Worm (Caenorhabditis elegans): ENCODE measurements around the gene K02E7.10.
A peak's percentile ranks its signal among the peaks of the same experiment; 100 is the strongest.
"Not testable (repeated sequence)": the region's sequence is repeated elsewhere in the genome, so short reads cannot be mapped to it uniquely, and the experiment has no call there.

Gene K02E7.10

ce11 chrII:1071432-1071831 lies 4.6 kb upstream of the K02E7.10 start:
- no peak for TF ChIP-seq ref-1 (GFP tag; conservative IDR thresholded peaks at IDR 0.05)
- TF ChIP-seq flt-1 (GFP tag; IDR thresholded peaks at IDR 0.05), result no peak
- TF ChIP-seq T22C8.4 (GFP tag; IDR thresholded peaks at IDR 0.05), result no peak
- TF ChIP-seq med-1 (GFP tag; optimal IDR thresholded peaks at IDR 0.05; ENCODE audit: insufficient read depth), result no peak
- TF ChIP-seq cog-1 (tag; optimal IDR thresholded peaks at IDR 0.05), result no peak
- TF ChIP-seq klf-2 (GFP tag; conservative IDR thresholded peaks at IDR 0.05), result no peak

ce11 chrII:1070875-1071274 lies 4.1 kb upstream of the K02E7.10 start, which contains the start of gene K02E7.12:
K02E7.12 (plus strand) TSS chrII:1071175.
- TF ChIP-seq ztf-23 (GFP tag; IDR thresholded peaks at IDR 0.05), result no peak
- TF ChIP-seq ref-1 (GFP tag; conservative IDR thresholded peaks at IDR 0.05), result no peak
- TF ChIP-seq tab-1 (GFP tag; IDR thresholded peaks at IDR 0.05), result no peak
- TF ChIP-seq klf-2 (GFP tag; conservative IDR thresholded peaks at IDR 0.05), result no peak
- TF ChIP-seq ztf-29 (GFP tag; IDR thresholded peaks at IDR 0.05), result no peak
- TF ChIP-seq cog-1 (tag; optimal IDR thresholded peaks at IDR 0.05), result no peak

ce11 chrII:1063926-1064325 lies 2.9 kb downstream of the K02E7.10 start:
- TF ChIP-seq tab-1 (GFP tag; IDR thresholded peaks at IDR 0.05), result no peak
- TF ChIP-seq cog-1 (tag; optimal IDR thresholded peaks at IDR 0.05), result no peak
- TF ChIP-seq med-1 (GFP tag; optimal IDR thresholded peaks at IDR 0.05; ENCODE audit: insufficient read depth), result no peak
- no peak for TF ChIP-seq flt-1 (GFP tag; IDR thresholded peaks at IDR 0.05)
- TF ChIP-seq ztf-29 (GFP tag; IDR thresholded peaks at IDR 0.05), result no peak
- TF ChIP-seq T22C8.4 (GFP tag; IDR thresholded peaks at IDR 0.05), result no peak
- TF ChIP-seq klf-2 (GFP tag; conservative IDR thresholded peaks at IDR 0.05), result no peak
- TF ChIP-seq ztf-23 (GFP tag; IDR thresholded peaks at IDR 0.05), result no peak
- no peak for TF ChIP-seq ref-1 (GFP tag; conservative IDR thresholded peaks at IDR 0.05)

ce11 chrII:1060702-1061101 lies 6.1 kb downstream of the K02E7.10 start, which contains the start of gene btb-10:
btb-10 (minus strand) TSS chrII:1060802.
- TF ChIP-seq flt-1 (GFP tag; IDR thresholded peaks at IDR 0.05); ztf-29 (GFP tag; IDR thresholded peaks at IDR 0.05); ref-1 (GFP tag; conservative IDR thresholded peaks at IDR 0.05): not testable (repeated sequence)

ce11 chrII:1056844-1057243 lies 10.0 kb downstream of the K02E7.10 start:
- no peak for TF ChIP-seq klf-2 (GFP tag; conservative IDR thresholded peaks at IDR 0.05)
- TF ChIP-seq tab-1 (GFP tag; IDR thresholded peaks at IDR 0.05), result no peak
- no peak for TF ChIP-seq ref-1 (GFP tag; conservative IDR thresholded peaks at IDR 0.05)
- TF ChIP-seq med-1 (GFP tag; optimal IDR thresholded peaks at IDR 0.05; ENCODE audit: insufficient read depth), result no peak
- no peak for TF ChIP-seq flt-1 (GFP tag; IDR thresholded peaks at IDR 0.05)
- TF ChIP-seq T22C8.4 (GFP tag; IDR thresholded peaks at IDR 0.05), result no peak
- TF ChIP-seq cog-1 (tag; optimal IDR thresholded peaks at IDR 0.05), result no peak
- no peak for TF ChIP-seq ztf-23 (GFP tag; IDR thresholded peaks at IDR 0.05)
- no peak for TF ChIP-seq ztf-29 (GFP tag; IDR thresholded peaks at IDR 0.05)

- TF ChIP-seq T22C8.4 (GFP tag; IDR thresholded peaks at IDR 0.05); ztf-29 (GFP tag; IDR thresholded peaks at IDR 0.05); klf-2 (GFP tag; conservative IDR thresholded peaks at IDR 0.05): not testable (repeated sequence)
Measured at ce11 chrII:1054724-1055123, 12.1 kb downstream of the K02E7.10 start, which contains the start of gene K02E7.7. K02E7.7 (plus strand) TSS chrII:1055024.

- peak; percentile 47; the same call in 1 of the 2 replicates for TF ChIP-seq flt-1 (GFP tag; IDR thresholded peaks at IDR 0.05)
- no peak for TF ChIP-seq med-1 (GFP tag; optimal IDR thresholded peaks at IDR 0.05; ENCODE audit: insufficient read depth)
- TF ChIP-seq ref-1 (GFP tag; conservative IDR thresholded peaks at IDR 0.05), result no peak
Measured at ce11 chrII:1049849-1050248, 17.0 kb downstream of the K02E7.10 start, which contains the start of gene fbxb-40. fbxb-40 (minus strand) TSS chrII:1049949.

- TF ChIP-seq ztf-29 (GFP tag; IDR thresholded peaks at IDR 0.05) (no peak), ztf-23 (GFP tag; IDR thresholded peaks at IDR 0.05) (no peak), flt-1 (GFP tag; IDR thresholded peaks at IDR 0.05) (no peak), med-1 (GFP tag; optimal IDR thresholded peaks at IDR 0.05; ENCODE audit: insufficient read depth) (no peak), tab-1 (GFP tag; IDR thresholded peaks at IDR 0.05) (no peak), cog-1 (tag; optimal IDR thresholded peaks at IDR 0.05) (no peak), ref-1 (GFP tag; conservative IDR thresholded peaks at IDR 0.05) (no peak), klf-2 (GFP tag; conservative IDR thresholded peaks at IDR 0.05) (no peak), T22C8.4 (GFP tag; IDR thresholded peaks at IDR 0.05) (no peak)
Measured at ce11 chrII:1046937-1047336, 19.9 kb downstream of the K02E7.10 start.

- TF ChIP-seq tab-1 (GFP tag; IDR thresholded peaks at IDR 0.05) (no peak), T22C8.4 (GFP tag; IDR thresholded peaks at IDR 0.05) (no peak), ztf-29 (GFP tag; IDR thresholded peaks at IDR 0.05) (no peak), ztf-23 (GFP tag; IDR thresholded peaks at IDR 0.05) (no peak), flt-1 (GFP tag; IDR thresholded peaks at IDR 0.05) (no peak), med-1 (GFP tag; optimal IDR thresholded peaks at IDR 0.05; ENCODE audit: insufficient read depth) (no peak), cog-1 (tag; optimal IDR thresholded peaks at IDR 0.05) (no peak)
Measured at ce11 chrII:1045692-1046091, 21.1 kb downstream of the K02E7.10 start, which contains the start of gene str-148. str-148 (plus strand) TSS chrII:1045992.

ce11 chrII:1043932-1044331 lies 22.9 kb downstream of the K02E7.10 start, which contains the start of gene fbxb-45:
fbxb-45 (minus strand) TSS chrII:1044032.
- peak; percentile 58 for TF ChIP-seq T22C8.4 (GFP tag; IDR thresholded peaks at IDR 0.05)

- TF ChIP-seq T22C8.4 (GFP tag; IDR thresholded peaks at IDR 0.05) (no peak), med-1 (GFP tag; optimal IDR thresholded peaks at IDR 0.05; ENCODE audit: insufficient read depth) (no peak), ztf-29 (GFP tag; IDR thresholded peaks at IDR 0.05) (no peak), cog-1 (tag; optimal IDR thresholded peaks at IDR 0.05) (no peak)
Measured at ce11 chrII:1042227-1042626, 24.6 kb downstream of the K02E7.10 start, which contains the start of gene fbxb-41. fbxb-41 (minus strand) TSS chrII:1042327.
